Worm (Caenorhabditis elegans): ENCODE data around the gene ZC196.9.

ZC196.9 gene

DNA sequence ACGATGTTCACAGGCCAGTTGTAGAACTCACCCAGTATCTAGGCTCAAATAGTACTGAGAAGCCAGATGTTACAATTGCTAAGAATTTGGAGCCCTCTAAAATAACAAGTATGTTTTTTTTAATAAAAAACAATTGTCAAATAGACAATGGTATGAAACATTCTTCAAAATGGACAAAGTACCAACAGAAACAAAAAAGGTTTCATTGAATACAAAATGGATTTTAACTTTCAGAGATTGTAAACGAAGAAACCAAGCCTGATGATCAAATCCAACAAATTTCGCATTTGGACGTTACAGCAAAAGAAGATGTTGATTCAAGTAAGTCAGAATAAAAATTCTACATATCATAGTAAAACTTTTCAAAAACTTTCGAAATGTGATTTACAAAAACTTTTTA is at the start of gene ZC196.9:
Gene ZC196.9, minus strand, starts transcription at position 101 of the 400 bp plus-strand sequence.
- TF ChIP-seq ref-1 (GFP tag; conservative IDR thresholded peaks at IDR 0.05) (no peak), T22C8.4 (GFP tag; IDR thresholded peaks at IDR 0.05) (no peak), ztf-23 (GFP tag; IDR thresholded peaks at IDR 0.05) (no peak), flt-1 (GFP tag; IDR thresholded peaks at IDR 0.05) (no peak), ztf-29 (GFP tag; IDR thresholded peaks at IDR 0.05) (no peak), cog-1 (tag; optimal IDR thresholded peaks at IDR 0.05) (no peak), klf-2 (GFP tag; conservative IDR thresholded peaks at IDR 0.05) (no peak), tab-1 (GFP tag; IDR thresholded peaks at IDR 0.05) (no peak), med-1 (GFP tag; optimal IDR thresholded peaks at IDR 0.05; ENCODE audit: insufficient read depth) (no peak)

DNA sequence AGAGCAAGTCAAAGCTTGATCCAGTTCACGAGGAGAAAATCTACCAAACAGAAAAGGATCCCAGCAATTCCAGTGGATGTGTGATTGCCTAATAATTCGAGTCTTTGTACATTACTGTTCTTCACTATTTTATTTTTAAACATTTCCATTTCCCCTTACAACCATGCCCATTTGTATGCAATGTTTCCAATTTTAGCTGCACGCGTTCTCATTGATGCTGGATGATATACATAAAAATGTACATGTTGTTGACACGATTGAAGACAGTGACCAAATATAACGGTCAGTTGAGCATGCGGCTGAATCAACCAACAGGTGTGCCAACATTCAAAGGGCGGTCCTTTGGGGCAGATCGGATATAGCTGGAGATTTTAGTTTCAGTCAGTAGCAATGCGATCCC is 49.3 kb upstream of the ZC196.9 start, which contains the start of gene B0507.1:
Gene B0507.1, plus strand, starts transcription at position 301 of the 400 bp plus-strand sequence.
- TF ChIP-seq med-1 (GFP tag; optimal IDR thresholded peaks at IDR 0.05; ENCODE audit: insufficient read depth), result no peak
- TF ChIP-seq T22C8.4 (GFP tag; IDR thresholded peaks at IDR 0.05), result no peak
- TF ChIP-seq ref-1 (GFP tag; conservative IDR thresholded peaks at IDR 0.05), result no peak
- TF ChIP-seq cog-1 (tag; optimal IDR thresholded peaks at IDR 0.05), result no peak
- no peak for TF ChIP-seq flt-1 (GFP tag; IDR thresholded peaks at IDR 0.05)
- no peak for TF ChIP-seq klf-2 (GFP tag; conservative IDR thresholded peaks at IDR 0.05)
- TF ChIP-seq tab-1 (GFP tag; IDR thresholded peaks at IDR 0.05), result no peak

DNA sequence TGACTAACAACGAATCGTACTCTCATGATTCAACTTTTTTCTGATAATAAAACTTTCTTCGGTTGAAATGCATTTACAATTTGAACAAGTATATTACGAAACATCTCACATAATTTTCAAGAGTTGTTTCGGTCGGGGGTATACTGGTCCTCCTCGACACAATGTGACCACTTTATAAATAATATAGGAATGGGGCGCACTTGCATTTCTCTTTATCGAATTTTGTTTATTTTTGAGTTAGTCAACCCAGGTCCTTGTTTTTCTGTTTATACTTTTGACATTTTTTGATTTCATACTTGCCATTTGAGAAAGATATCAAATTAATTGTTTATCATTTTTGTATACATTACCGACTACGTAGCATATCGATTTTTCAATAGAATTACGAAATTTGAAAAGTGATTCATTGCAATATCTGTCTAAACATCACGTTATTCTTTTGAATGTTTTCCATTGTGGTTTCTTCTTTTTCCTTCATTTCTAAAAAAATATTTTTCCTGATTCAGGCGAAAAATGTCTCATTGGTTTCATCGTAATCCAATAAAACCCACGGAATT is 46.9 kb upstream of the ZC196.9 start, which contains the start of gene B0507.2:
Gene B0507.2, plus strand, starts transcription at position 507 of the 557 bp plus-strand sequence.
- TF ChIP-seq tab-1 (GFP tag; IDR thresholded peaks at IDR 0.05), result no peak
- no peak for TF ChIP-seq ztf-23 (GFP tag; IDR thresholded peaks at IDR 0.05)
- TF ChIP-seq ref-1 (GFP tag; conservative IDR thresholded peaks at IDR 0.05), result no peak
- TF ChIP-seq cog-1 (tag; optimal IDR thresholded peaks at IDR 0.05), result no peak
- TF ChIP-seq klf-2 (GFP tag; conservative IDR thresholded peaks at IDR 0.05), result no peak
- no peak for TF ChIP-seq flt-1 (GFP tag; IDR thresholded peaks at IDR 0.05)
- TF ChIP-seq ztf-29 (GFP tag; IDR thresholded peaks at IDR 0.05), result no peak
- TF ChIP-seq med-1 (GFP tag; optimal IDR thresholded peaks at IDR 0.05; ENCODE audit: insufficient read depth), result no peak
- TF ChIP-seq T22C8.4 (GFP tag; IDR thresholded peaks at IDR 0.05), result no peak

DNA sequence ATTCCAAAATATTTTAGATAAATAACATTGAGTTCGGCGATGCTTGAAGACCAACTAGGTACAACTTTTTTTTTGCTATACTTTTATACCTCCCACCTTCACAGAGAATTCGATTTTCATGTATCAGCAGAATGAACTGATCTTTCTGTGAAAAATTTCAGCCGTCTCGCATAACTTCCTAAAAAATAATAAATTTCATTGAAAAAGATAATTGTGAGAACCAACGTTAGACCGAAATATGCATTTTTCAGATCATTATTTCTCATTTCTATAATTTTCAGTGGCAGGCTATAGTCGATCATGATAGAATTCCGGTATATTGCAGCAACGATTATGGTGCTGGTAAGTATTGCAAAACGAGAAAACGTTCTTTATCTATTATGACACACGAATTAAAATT is 44.6 kb upstream of the ZC196.9 start, which contains the start of gene srx-115:
Gene srx-115, plus strand, starts transcription at position 301 of the 400 bp plus-strand sequence.
- no peak for TF ChIP-seq cog-1 (tag; optimal IDR thresholded peaks at IDR 0.05)
- TF ChIP-seq med-1 (GFP tag; optimal IDR thresholded peaks at IDR 0.05; ENCODE audit: insufficient read depth), result no peak
- TF ChIP-seq klf-2 (GFP tag; conservative IDR thresholded peaks at IDR 0.05), result no peak
- no peak for TF ChIP-seq flt-1 (GFP tag; IDR thresholded peaks at IDR 0.05)
- TF ChIP-seq ztf-23 (GFP tag; IDR thresholded peaks at IDR 0.05), result no peak
- no peak for TF ChIP-seq T22C8.4 (GFP tag; IDR thresholded peaks at IDR 0.05)
- no peak for TF ChIP-seq ref-1 (GFP tag; conservative IDR thresholded peaks at IDR 0.05)
- no peak for TF ChIP-seq tab-1 (GFP tag; IDR thresholded peaks at IDR 0.05)
- no peak for TF ChIP-seq ztf-29 (GFP tag; IDR thresholded peaks at IDR 0.05)

DNA sequence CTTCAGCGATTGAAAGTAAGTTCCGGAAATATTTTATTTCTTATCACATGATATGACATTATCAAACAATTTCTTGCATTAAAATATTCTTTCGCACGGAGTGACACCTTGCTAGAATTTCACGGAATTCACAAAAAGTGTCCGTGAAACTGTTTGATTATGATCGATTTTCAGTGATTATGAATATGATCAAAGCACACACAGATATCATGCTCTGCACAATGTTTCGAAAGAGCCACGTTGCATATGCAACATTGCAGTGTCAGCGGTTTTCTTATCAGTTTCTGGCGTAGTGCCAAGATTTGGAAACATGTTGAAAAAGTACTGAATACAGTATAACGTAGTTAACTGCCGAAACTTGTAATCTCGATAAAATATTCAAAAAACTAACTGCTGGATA is 42.2 kb upstream of the ZC196.9 start:
- TF ChIP-seq ref-1 (GFP tag; conservative IDR thresholded peaks at IDR 0.05), result no peak
- TF ChIP-seq ztf-23 (GFP tag; IDR thresholded peaks at IDR 0.05), result no peak
- TF ChIP-seq flt-1 (GFP tag; IDR thresholded peaks at IDR 0.05), result no peak
- TF ChIP-seq tab-1 (GFP tag; IDR thresholded peaks at IDR 0.05), result no peak
- TF ChIP-seq cog-1 (tag; optimal IDR thresholded peaks at IDR 0.05), result no peak

DNA sequence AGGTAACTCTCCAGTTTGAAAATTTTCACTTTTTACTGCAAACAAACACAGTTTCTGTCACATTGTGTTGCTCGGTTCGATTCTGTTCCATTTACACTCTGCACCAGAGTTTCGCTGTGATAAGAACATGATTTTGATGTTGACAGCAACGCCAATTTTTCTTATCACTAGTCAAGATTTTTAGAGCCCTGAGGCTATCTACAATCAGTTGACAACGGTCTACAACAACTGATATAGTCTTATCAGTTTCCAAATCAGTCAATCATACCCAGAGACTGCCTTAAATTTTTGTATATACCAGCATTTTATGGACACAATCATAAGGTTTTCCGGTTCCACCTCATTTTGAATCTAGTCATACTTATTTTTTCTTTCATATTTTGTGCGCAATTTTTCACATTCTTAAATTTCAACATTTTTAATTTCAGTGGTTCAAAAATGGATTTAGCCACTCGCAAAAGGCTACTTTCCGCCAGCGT is 41.5 kb upstream of the ZC196.9 start, which contains the start of gene B0507.3:
Gene B0507.3, plus strand, starts transcription at position 429 of the 479 bp plus-strand sequence.
- no peak for TF ChIP-seq ztf-23 (GFP tag; IDR thresholded peaks at IDR 0.05)
- TF ChIP-seq ref-1 (GFP tag; conservative IDR thresholded peaks at IDR 0.05), result no peak

DNA sequence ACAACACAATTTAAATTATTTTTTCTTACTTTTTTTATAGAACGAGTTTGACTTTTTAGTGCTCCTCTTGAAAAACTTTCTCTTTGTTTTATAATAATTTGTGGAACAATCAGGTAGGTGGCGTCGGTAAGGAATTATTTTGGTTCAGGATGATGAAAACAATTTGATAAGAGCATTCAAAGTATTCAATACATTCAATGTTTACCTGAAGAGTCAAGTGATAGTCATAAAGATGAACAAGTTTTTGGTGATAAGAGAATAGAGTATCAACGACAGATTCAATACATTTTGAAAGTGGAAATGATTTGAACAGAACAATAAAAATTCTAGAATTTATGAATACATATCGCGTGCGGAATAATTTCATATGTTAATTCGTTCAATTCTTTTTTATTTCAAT is 40.5 kb upstream of the ZC196.9 start:
- TF ChIP-seq flt-1 (GFP tag; IDR thresholded peaks at IDR 0.05) (no peak), klf-2 (GFP tag; conservative IDR thresholded peaks at IDR 0.05) (no peak), ztf-23 (GFP tag; IDR thresholded peaks at IDR 0.05) (no peak), tab-1 (GFP tag; IDR thresholded peaks at IDR 0.05) (no peak), cog-1 (tag; optimal IDR thresholded peaks at IDR 0.05) (no peak), T22C8.4 (GFP tag; IDR thresholded peaks at IDR 0.05) (no peak), ztf-29 (GFP tag; IDR thresholded peaks at IDR 0.05) (no peak), med-1 (GFP tag; optimal IDR thresholded peaks at IDR 0.05; ENCODE audit: insufficient read depth) (no peak), ref-1 (GFP tag; conservative IDR thresholded peaks at IDR 0.05) (no peak)

DNA sequence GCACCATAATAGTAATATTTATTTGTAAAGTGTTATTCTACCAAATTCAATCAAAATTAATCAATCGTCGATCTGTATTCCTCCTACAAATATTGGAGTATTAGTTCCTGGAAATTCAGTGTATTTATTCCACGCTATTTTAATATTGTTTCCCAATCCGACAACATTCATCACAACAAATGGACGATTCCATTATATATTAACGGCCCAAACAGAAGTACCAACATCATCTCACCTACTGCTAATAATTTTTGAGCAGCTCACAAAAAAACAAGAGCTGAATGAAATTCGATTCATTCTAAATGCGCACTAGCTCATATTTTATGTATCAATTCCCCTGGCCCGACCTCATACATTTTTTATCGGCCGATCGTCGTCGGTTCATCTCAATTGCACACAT is 40.1 kb upstream of the ZC196.9 start:
- TF ChIP-seq ztf-23 (GFP tag; IDR thresholded peaks at IDR 0.05) (no peak), tab-1 (GFP tag; IDR thresholded peaks at IDR 0.05) (no peak), cog-1 (tag; optimal IDR thresholded peaks at IDR 0.05) (no peak), ref-1 (GFP tag; conservative IDR thresholded peaks at IDR 0.05) (no peak), ztf-29 (GFP tag; IDR thresholded peaks at IDR 0.05) (no peak), flt-1 (GFP tag; IDR thresholded peaks at IDR 0.05) (no peak), med-1 (GFP tag; optimal IDR thresholded peaks at IDR 0.05; ENCODE audit: insufficient read depth) (no peak), T22C8.4 (GFP tag; IDR thresholded peaks at IDR 0.05) (no peak), klf-2 (GFP tag; conservative IDR thresholded peaks at IDR 0.05) (no peak)

DNA sequence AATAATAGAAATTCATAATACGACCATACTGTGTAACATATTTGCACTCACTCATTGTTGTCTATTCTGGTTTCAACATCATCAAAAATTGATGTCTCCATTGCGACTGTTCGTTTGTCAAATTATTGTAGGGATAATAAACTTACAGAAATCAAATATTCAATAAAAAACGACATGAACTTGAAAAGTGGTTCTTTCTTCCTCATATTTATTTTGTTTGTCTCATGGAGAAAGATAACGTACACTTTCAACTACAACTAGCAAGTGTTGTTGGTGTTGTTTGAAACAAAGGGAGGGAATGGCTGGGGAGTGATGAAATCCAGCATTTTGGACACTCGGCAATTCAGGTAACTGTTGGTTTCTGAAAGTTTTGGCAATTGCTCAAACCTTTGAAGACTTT is 39.0 kb upstream of the ZC196.9 start, which contains the start of gene B0507.9:
Gene B0507.9, minus strand, starts transcription at position 101 of the 400 bp plus-strand sequence.
- no peak for TF ChIP-seq med-1 (GFP tag; optimal IDR thresholded peaks at IDR 0.05; ENCODE audit: insufficient read depth)
- no peak for TF ChIP-seq ztf-29 (GFP tag; IDR thresholded peaks at IDR 0.05)

DNA sequence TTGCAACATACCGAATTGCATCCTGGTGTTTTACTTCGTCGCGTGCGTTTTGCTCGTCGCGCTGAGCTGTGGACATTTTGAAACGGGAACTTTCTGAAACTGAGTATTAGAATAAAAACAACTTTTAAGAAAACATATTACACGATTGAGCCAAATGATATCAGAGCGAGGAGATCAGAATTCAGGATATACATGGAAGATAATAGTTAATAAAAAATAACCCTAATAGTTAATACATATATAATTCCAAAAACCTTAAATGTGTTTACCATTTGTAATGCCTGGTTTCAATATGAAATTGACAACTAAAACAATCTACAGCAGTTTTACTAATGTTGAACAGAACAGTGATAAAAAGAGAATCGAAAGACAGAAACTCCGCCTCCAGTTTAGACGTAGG is 35.9 kb upstream of the ZC196.9 start, which contains the start of gene B0507.8:
Gene B0507.8, minus strand, starts transcription at position 101 of the 400 bp plus-strand sequence.
- no peak for TF ChIP-seq ztf-29 (GFP tag; IDR thresholded peaks at IDR 0.05)
- no peak for TF ChIP-seq klf-2 (GFP tag; conservative IDR thresholded peaks at IDR 0.05)
- no peak for TF ChIP-seq tab-1 (GFP tag; IDR thresholded peaks at IDR 0.05)
- no peak for TF ChIP-seq ztf-23 (GFP tag; IDR thresholded peaks at IDR 0.05)
- TF ChIP-seq flt-1 (GFP tag; IDR thresholded peaks at IDR 0.05), result no peak
- TF ChIP-seq T22C8.4 (GFP tag; IDR thresholded peaks at IDR 0.05), result no peak
- TF ChIP-seq med-1 (GFP tag; optimal IDR thresholded peaks at IDR 0.05; ENCODE audit: insufficient read depth), result no peak
- TF ChIP-seq ref-1 (GFP tag; conservative IDR thresholded peaks at IDR 0.05), result no peak
- TF ChIP-seq cog-1 (tag; optimal IDR thresholded peaks at IDR 0.05), result no peak
